Fruit fly (Drosophila melanogaster) whole organism, embryonic: ENCODE data around the gene CG32706.
A peak's percentile ranks its signal among the peaks of the same experiment; 100 is the strongest.

Experiments used
- Atf6 ChIP-seq: fragments of 200-800 bp; sonication (Bioruptor generic); IDR thresholded peaks from 2 replicates; pipeline ENCODE4 v1.3.6; 2022; ENCODE audit warnings: missing biosample characterization, missing genetic modification characterization
- BtbVII ChIP-seq: fragments of 200-800 bp; sonication (Bioruptor generic); optimal IDR thresholded peaks from 3 replicates; lab custom pipeline; 2017; ENCODE audit warnings: missing biosample characterization, mild to moderate bottlenecking, missing genetic modification characterization
- Bteb2 ChIP-seq: fragments of 200-800 bp; sonication (Bioruptor generic); optimal IDR thresholded peaks from 2 replicates; lab custom pipeline; 2016; ENCODE audit warnings: missing biosample characterization, missing genetic modification characterization
- CG10543 ChIP-seq: fragments of 200-800 bp; sonication (Bioruptor generic); optimal IDR thresholded peaks from 3 replicates; lab custom pipeline; 2017; ENCODE audit warnings: missing biosample characterization, mild to moderate bottlenecking, missing genetic modification characterization, moderate library complexity
- CG12104 ChIP-seq: fragments of 200-800 bp; sonication (Bioruptor generic); optimal IDR thresholded peaks from 3 replicates; lab custom pipeline; 2016; ENCODE audit warnings: missing biosample characterization, missing genetic modification characterization
- CG14667 ChIP-seq: fragments of 200-800 bp; sonication (Bioruptor generic); IDR thresholded peaks from 2 replicates; pipeline ENCODE4 v1.3.6; 2022; ENCODE audit warnings: missing biosample characterization, missing genetic modification characterization
- CG14965 ChIP-seq: fragments of 200-800 bp; sonication (Bioruptor generic); optimal IDR thresholded peaks from 2 replicates; lab custom pipeline; 2016; ENCODE audit warnings: missing biosample characterization, missing genetic modification characterization, borderline replicate concordance
- CG1832 ChIP-seq: fragments of 200-800 bp; sonication (Bioruptor generic); optimal IDR thresholded peaks from 2 replicates; lab custom pipeline; 2017; ENCODE audit warnings: missing biosample characterization, mild to moderate bottlenecking, missing genetic modification characterization, inconsistent platforms
- CG2875 ChIP-seq: fragments of 200-800 bp; sonication (Bioruptor generic); optimal IDR thresholded peaks from 2 replicates; lab custom pipeline; 2017; ENCODE audit warnings: missing biosample characterization, mild to moderate bottlenecking, missing genetic modification characterization, missing genetic modification reagents
- CG4328 ChIP-seq: fragments of 200-800 bp; sonication (Bioruptor generic); optimal IDR thresholded peaks from 3 replicates; lab custom pipeline; 2017; ENCODE audit warnings: missing biosample characterization, missing genetic modification reagents, missing genetic modification characterization
- CG4707 ChIP-seq: fragments of 200-800 bp; sonication (Bioruptor generic); optimal IDR thresholded peaks from 2 replicates; lab custom pipeline; 2018; ENCODE audit warnings: missing biosample characterization, mild to moderate bottlenecking, missing genetic modification characterization, moderate library complexity
- CG4820 ChIP-seq: fragments of 200-800 bp; sonication (Bioruptor generic); optimal IDR thresholded peaks from 3 replicates; lab custom pipeline; 2016; ENCODE audit warnings: missing biosample characterization, missing genetic modification characterization
- CG6175 ChIP-seq: fragments of 200-800 bp; sonication (Bioruptor generic); IDR thresholded peaks from 3 replicates; pipeline ENCODE4 v1.3.6; 2022; ENCODE audit warnings: missing biosample characterization, missing genetic modification characterization
- CG7839 ChIP-seq: fragments of 200-800 bp; sonication (Bioruptor generic); optimal IDR thresholded peaks from 3 replicates; lab custom pipeline; 2018; ENCODE audit warnings: missing biosample characterization, mild to moderate bottlenecking, missing genetic modification characterization, moderate library complexity
- CG8359 ChIP-seq: fragments of 200-800 bp; sonication (Bioruptor generic); optimal IDR thresholded peaks from 2 replicates; lab custom pipeline; 2017; ENCODE audit warnings: missing biosample characterization, mild to moderate bottlenecking, missing genetic modification characterization, borderline replicate concordance
- Camta ChIP-seq: fragments of 200-800 bp; sonication (Bioruptor generic); optimal IDR thresholded peaks from 2 replicates; lab custom pipeline; 2016; ENCODE audit warnings: missing biosample characterization, missing genetic modification characterization
- Deaf1 ChIP-seq: fragments of 200-800 bp; optimal IDR thresholded peaks from 3 replicates; lab custom pipeline; 2019; ENCODE audit warnings: missing biosample characterization, mild to moderate bottlenecking, missing genetic modification characterization, moderate library complexity
- Dek ChIP-seq: fragments of 200-800 bp; sonication (Bioruptor generic); optimal IDR thresholded peaks from 3 replicates; lab custom pipeline; 2019; ENCODE audit warnings: missing biosample characterization, mild to moderate bottlenecking, missing genetic modification characterization, moderate library complexity
- Dp ChIP-seq: fragments of 200-800 bp; sonication (Bioruptor generic); optimal IDR thresholded peaks from 2 replicates; lab custom pipeline; 2018; ENCODE audit warnings: missing biosample characterization, mild to moderate bottlenecking, missing genetic modification characterization, moderate library complexity
- Ets97D ChIP-seq: fragments of 200-800 bp; sonication (Bioruptor generic); optimal IDR thresholded peaks from 3 replicates; lab custom pipeline; 2016; ENCODE audit warnings: missing biosample characterization, missing genetic modification characterization
- H15 ChIP-seq: fragments of 200-800 bp; sonication (Bioruptor generic); IDR thresholded peaks from 3 replicates; pipeline ENCODE4 v1.3.6; 2022; ENCODE audit warnings: missing biosample characterization, missing genetic modification characterization
- HLH54F ChIP-seq: fragments of 200-800 bp; sonication (Bioruptor generic); optimal IDR thresholded peaks from 3 replicates; lab custom pipeline; 2016; ENCODE audit warnings: missing biosample characterization, missing genetic modification characterization
- Hmx ChIP-seq: fragments of 200-800 bp; sonication (Bioruptor generic); optimal IDR thresholded peaks from 2 replicates; lab custom pipeline; 2016; ENCODE audit warnings: missing biosample characterization, missing genetic modification characterization
- Hr3 ChIP-seq: fragments of 200-800 bp; sonication (Bioruptor generic); optimal IDR thresholded peaks from 3 replicates; lab custom pipeline; 2016; ENCODE audit warnings: missing biosample characterization, missing genetic modification characterization
- Lim3 ChIP-seq: fragments of 200-800 bp; sonication (Bioruptor generic); IDR thresholded peaks from 2 replicates; pipeline ENCODE4 v1.3.6; 2022; ENCODE audit warnings: missing biosample characterization, missing genetic modification characterization
- Lpt ChIP-seq: fragments of >200 bp; optimal IDR thresholded peaks from 2 replicates; lab custom pipeline; 2018; ENCODE audit warnings: missing biosample characterization, missing genetic modification characterization
- Med ChIP-seq: fragments of 200-800 bp; sonication (Bioruptor generic); peaks from one replicate; lab custom pipeline; 2016; ENCODE audit warnings: missing biosample characterization, missing genetic modification characterization, mild to moderate bottlenecking, inconsistent platforms, moderate library complexity
- NFAT ChIP-seq: fragments of 200-800 bp; sonication (Bioruptor generic); IDR thresholded peaks from 2 replicates; pipeline ENCODE4 v1.3.6; 2022; ENCODE audit warnings: missing biosample characterization, missing genetic modification characterization
- Oaz ChIP-seq: fragments of 200-800 bp; sonication (Bioruptor generic); IDR thresholded peaks from 2 replicates; pipeline ENCODE4 v1.3.6; 2022; ENCODE audit warnings: missing biosample characterization, missing genetic modification characterization
- Tbp ChIP-seq: fragments of >200 bp; optimal IDR thresholded peaks from 2 replicates; lab custom pipeline; 2018; ENCODE audit warnings: missing biosample characterization, missing genetic modification characterization
- bsh ChIP-seq, 2 experiments: fragments of 200-800 bp; sonication (Bioruptor generic); optimal IDR thresholded peaks; 2 replicates each; lab custom pipeline; 2017 to 2018; ENCODE audit warnings: mild to moderate bottlenecking in 2 of 2, missing biosample characterization in 2 of 2, missing genetic modification characterization in 2 of 2, moderate library complexity in 1 of 2
- btn ChIP-seq: fragments of 200-800 bp; sonication (Bioruptor generic); optimal IDR thresholded peaks from 2 replicates; lab custom pipeline; 2016; ENCODE audit warnings: missing biosample characterization, missing genetic modification characterization
- dmrt11E ChIP-seq: fragments of 200-800 bp; sonication (Bioruptor generic); optimal IDR thresholded peaks from 3 replicates; lab custom pipeline; 2018; ENCODE audit warnings: missing biosample characterization, mild to moderate bottlenecking, missing genetic modification characterization, moderate library complexity
- emc ChIP-seq: fragments of 200-800 bp; sonication (Bioruptor generic); optimal IDR thresholded peaks from 2 replicates; lab custom pipeline; 2016; ENCODE audit warnings: missing biosample characterization, missing genetic modification characterization
- esg ChIP-seq: fragments of 200-800 bp; sonication (Bioruptor generic); conservative IDR thresholded peaks from 2 replicates; pipeline ENCODE4 v1.3.6; 2022; ENCODE audit warnings: missing biosample characterization, missing genetic modification characterization
- ewg ChIP-seq: fragments of 200-800 bp; sonication (Bioruptor generic); optimal IDR thresholded peaks from 3 replicates; lab custom pipeline; 2017; ENCODE audit warnings: mild to moderate bottlenecking, missing biosample characterization, missing genetic modification reagents, missing genetic modification characterization
- gcm ChIP-seq: fragments of 200-800 bp; sonication (Bioruptor generic); optimal IDR thresholded peaks from 2 replicates; lab custom pipeline; 2019; ENCODE audit warnings: missing biosample characterization, mild to moderate bottlenecking, missing genetic modification characterization, moderate library complexity
- gcm2 ChIP-seq: fragments of 200-800 bp; sonication (Bioruptor generic); optimal IDR thresholded peaks from 2 replicates; lab custom pipeline; 2016; ENCODE audit warnings: missing biosample characterization, missing genetic modification characterization
- gt ChIP-seq: fragments of 200-800 bp; sonication (Bioruptor generic); IDR thresholded peaks from 2 replicates; pipeline ENCODE4 v1.3.6; 2022; ENCODE audit warnings: missing biosample characterization, missing genetic modification characterization
- knrl ChIP-seq: fragments of 200-800 bp; sonication (Bioruptor generic); IDR thresholded peaks from 3 replicates; pipeline ENCODE4 v1.3.6; 2022; ENCODE audit warnings: missing biosample characterization, missing genetic modification characterization; ENCODE audit not compliant: partially characterized antibody
- mam ChIP-seq: fragments of 200-800 bp; sonication (Bioruptor generic); optimal IDR thresholded peaks from 3 replicates; lab custom pipeline; 2016; ENCODE audit warnings: missing biosample characterization, missing genetic modification characterization
- nom ChIP-seq: fragments of 200-800 bp; sonication (Bioruptor generic); optimal IDR thresholded peaks from 2 replicates; lab custom pipeline; 2017; ENCODE audit warnings: missing biosample characterization, missing genetic modification characterization, mild to moderate bottlenecking, moderate library complexity, missing genetic modification reagents
- pnt ChIP-seq: fragments of 200-800 bp; sonication (Bioruptor generic); optimal IDR thresholded peaks from 3 replicates; lab custom pipeline; 2016; ENCODE audit warnings: missing biosample characterization, missing genetic modification characterization
- ranshi ChIP-seq: fragments of 200-800 bp; sonication (Bioruptor generic); IDR thresholded peaks from 2 replicates; pipeline ENCODE4 v1.3.6; 2022; ENCODE audit warnings: missing biosample characterization, missing genetic modification characterization
- repo ChIP-seq: fragments of 200-800 bp; sonication (Bioruptor generic); optimal IDR thresholded peaks from 2 replicates; lab custom pipeline; 2016; ENCODE audit warnings: missing biosample characterization, missing genetic modification characterization
- sens-2 ChIP-seq: fragments of 200-800 bp; sonication (Bioruptor generic); IDR thresholded peaks from 2 replicates; pipeline ENCODE4 v1.3.6; 2022; ENCODE audit warnings: missing biosample characterization, missing genetic modification characterization
- seq ChIP-seq: fragments of 200-800 bp; sonication (Bioruptor generic); IDR thresholded peaks from 2 replicates; pipeline ENCODE4 v1.3.6; 2022; ENCODE audit warnings: missing biosample characterization, missing genetic modification characterization
- slp2 ChIP-seq: fragments of 200-800 bp; sonication (Bioruptor generic); optimal IDR thresholded peaks from 2 replicates; lab custom pipeline; 2016; ENCODE audit warnings: missing biosample characterization, missing genetic modification characterization
- unc-4 ChIP-seq: fragments of 200-800 bp; sonication (Bioruptor generic); IDR thresholded peaks from 2 replicates; pipeline ENCODE4 v1.3.6; 2022; ENCODE audit warnings: missing biosample characterization, missing genetic modification characterization; ENCODE audit not compliant: partially characterized antibody
- zen2 ChIP-seq: fragments of 200-800 bp; sonication (Bioruptor generic); IDR thresholded peaks from 3 replicates; pipeline ENCODE4 v1.3.6; 2022; ENCODE audit warnings: missing biosample characterization, missing genetic modification characterization; ENCODE audit not compliant: partially characterized antibody

Gene CG32706

DNA sequence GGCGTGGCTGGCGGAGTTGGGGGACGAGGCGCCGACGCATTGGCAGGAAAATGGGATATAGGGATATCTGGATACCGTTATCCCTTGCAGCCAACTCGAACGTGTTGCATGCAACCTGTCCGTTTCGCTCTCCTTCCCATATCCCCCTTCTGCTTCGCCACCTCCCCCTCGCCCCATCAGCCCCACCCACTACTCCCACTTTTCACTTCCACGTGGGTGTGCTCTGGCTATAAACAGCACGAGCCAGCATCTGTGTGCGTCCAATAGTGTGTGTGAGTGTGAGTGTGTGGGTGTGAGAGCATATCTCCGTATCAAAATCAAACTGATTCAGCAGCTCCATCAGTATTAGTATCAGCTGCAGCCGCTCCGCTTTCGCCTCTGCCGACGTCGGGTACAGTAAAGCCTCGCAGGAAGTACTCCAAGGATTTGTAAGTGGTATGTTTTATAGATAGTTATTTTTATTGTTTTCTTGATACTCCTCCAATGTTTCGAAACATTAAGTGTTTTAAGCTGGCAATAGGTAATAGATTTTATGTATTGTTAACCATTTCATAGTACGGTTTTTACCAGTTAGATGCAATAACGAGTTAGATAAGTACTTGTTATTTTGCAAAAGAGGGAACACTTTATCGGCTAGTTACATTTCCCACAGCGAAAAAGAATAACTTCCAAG lies 32.2 kb downstream of the CG32706 start (continued):
- TF ChIP-seq Lim3 (GFP tag; lab: Robert Waterston, UW), result no peak
- peak; percentile 36 for TF ChIP-seq CG4820
- peak; percentile 65 for TF ChIP-seq CG7839 (tag; lab: Kevin White, UChicago)
- no peak for TF ChIP-seq CG14965 (GFP tag; lab: Kevin White, UChicago)
- TF ChIP-seq seq (GFP tag; lab: Robert Waterston, UW), result no peak
- no peak for TF ChIP-seq btn (GFP tag; lab: Kevin White, UChicago)
- no peak for TF ChIP-seq Dp (GFP tag; lab: Kevin White, UChicago)
- no peak for TF ChIP-seq CG8359 (GFP tag; lab: Kevin White, UChicago)
- no peak for TF ChIP-seq Hr3 (GFP tag; lab: Kevin White, UChicago)
- TF ChIP-seq pnt (GFP tag; lab: Kevin White, UChicago), result peak; percentile 46
- no peak for TF ChIP-seq emc (GFP tag; lab: Kevin White, UChicago)
- TF ChIP-seq CG4328 (GFP tag; lab: Kevin White, UChicago), result no peak
- peak; percentile 38 for TF ChIP-seq Camta
- TF ChIP-seq sens-2 (GFP tag; lab: Robert Waterston, UW), result no peak
- TF ChIP-seq Med (GFP tag; lab: Kevin White, UChicago), result peak; percentile 58
- peak; percentile 21 for TF ChIP-seq Deaf1 (tag; lab: Kevin White, UChicago)
- TF ChIP-seq CG10543, result no peak
- TF ChIP-seq ranshi (GFP tag; lab: Robert Waterston, UW), result 0 out of 2 replicates have a peak, but pooled peaks have one; percentile 13
- TF ChIP-seq nom (GFP tag; lab: Kevin White, UChicago), result no peak
- TF ChIP-seq bsh (GFP tag; optimal IDR thresholded peaks at IDR 0.05; lab: Kevin White, UChicago), result peak; percentile 18 to 64
- no peak for TF ChIP-seq CG6175 (GFP tag; lab: Robert Waterston, UW)
- TF ChIP-seq CG1832, result no peak
- TF ChIP-seq Ets97D (GFP tag; lab: Kevin White, UChicago), result no peak
- TF ChIP-seq gcm2 (GFP tag; lab: Kevin White, UChicago), result no peak
- TF ChIP-seq Dek (tag; lab: Kevin White, UChicago), result no peak
- no peak for TF ChIP-seq dmrt11E (tag; lab: Kevin White, UChicago)
- no peak for TF ChIP-seq Bteb2
- no peak for TF ChIP-seq mam (GFP tag; lab: Kevin White, UChicago)
- TF ChIP-seq ewg, result peak; percentile 1
- TF ChIP-seq zen2 (GFP tag; lab: Robert Waterston, UW), result no peak
- TF ChIP-seq knrl (GFP tag; lab: Robert Waterston, UW), result no peak
- no peak for TF ChIP-seq NFAT (GFP tag; lab: Robert Waterston, UW)
- TF ChIP-seq H15 (GFP tag; lab: Robert Waterston, UW), result no peak
- TF ChIP-seq CG14667 (GFP tag; lab: Robert Waterston, UW), result peak; percentile 30; the same call in 1 of the 2 replicates
- TF ChIP-seq slp2 (GFP tag; lab: Kevin White, UChicago), result peak; percentile 20
- no peak for TF ChIP-seq HLH54F (GFP tag; lab: Kevin White, UChicago)
- no peak for TF ChIP-seq CG4707
- TF ChIP-seq Atf6 (GFP tag; lab: Robert Waterston, UW), result no peak
- no peak for TF ChIP-seq gt
- peak; percentile 37 for TF ChIP-seq BtbVII (GFP tag; lab: Kevin White, UChicago)
- no peak for TF ChIP-seq Oaz
- TF ChIP-seq gcm (GFP tag; lab: Kevin White, UChicago), result no peak
- TF ChIP-seq Tbp, result no peak
- TF ChIP-seq Lpt (GFP tag; lab: Kevin White, UChicago), result no peak
- peak; percentile 17 for TF ChIP-seq CG12104 (GFP tag; lab: Kevin White, UChicago)
- TF ChIP-seq repo (GFP tag; lab: Kevin White, UChicago), result no peak
- 0 out of 2 replicates have a peak, but pooled peaks have one; percentile 9 for TF ChIP-seq esg (GFP tag; lab: Robert Waterston, UW)
- TF ChIP-seq Hmx (GFP tag; lab: Kevin White, UChicago), result no peak
- TF ChIP-seq unc-4 (GFP tag; lab: Robert Waterston, UW), result no peak
- TF ChIP-seq CG2875 (GFP tag; lab: Kevin White, UChicago), result no peak
